Worm (Caenorhabditis elegans) whole organism, late embryonic: ENCODE results near the gene C33D9.13.

Experiments
- C08G9.2 ChIP-seq: sonication (generic microtip); optimal IDR thresholded peaks from 2 replicates; lab custom pipeline; 2016; ENCODE audit warnings: mild to moderate bottlenecking, missing genetic modification characterization, moderate library complexity, missing compliant biosample characterization
- ama-1 ChIP-seq: fragments of 150-350 bp; optimal IDR thresholded peaks from 2 replicates; lab custom pipeline; 2014
- ceh-18 ChIP-seq: sonication (generic microtip); optimal IDR thresholded peaks from 2 replicates; lab custom pipeline; 2016; ENCODE audit warnings: missing genetic modification characterization, missing compliant biosample characterization
- ceh-34 ChIP-seq: sonication (generic microtip); optimal IDR thresholded peaks from 2 replicates; lab custom pipeline; 2016; ENCODE audit warnings: mild to moderate bottlenecking, missing genetic modification characterization, missing compliant biosample characterization
- ceh-6 ChIP-seq: fragments of 200-800 bp; sonication (Bioruptor generic); optimal IDR thresholded peaks from 2 replicates; lab custom pipeline; 2018; ENCODE audit warnings: mild to moderate bottlenecking, missing genetic modification characterization, missing compliant biosample characterization
- dmd-4 ChIP-seq: sonication (generic microtip); optimal IDR thresholded peaks from 2 replicates; lab custom pipeline; 2016; ENCODE audit warnings: borderline replicate concordance, missing genetic modification characterization, missing compliant biosample characterization
- eyg-1 ChIP-seq: sonication (generic microtip); optimal IDR thresholded peaks from 2 replicates; lab custom pipeline; 2016; ENCODE audit warnings: missing genotype, missing genetic modification characterization, missing compliant biosample characterization
- fax-1 ChIP-seq: sonication (generic microtip); optimal IDR thresholded peaks from 2 replicates; lab custom pipeline; 2016; ENCODE audit warnings: missing genotype, missing genetic modification characterization, missing compliant biosample characterization
- nhr-232 ChIP-seq: sonication (generic microtip); optimal IDR thresholded peaks from 2 replicates; lab custom pipeline; 2016; ENCODE audit warnings: missing genetic modification characterization, missing compliant biosample characterization
- pha-4 ChIP-seq: fragments of 150-350 bp; optimal IDR thresholded peaks from 2 replicates; lab custom pipeline; 2018; ENCODE audit warnings: missing biosample characterization, missing genetic modification reagents, missing genetic modification characterization
- sox-2 ChIP-seq: fragments of 200-800 bp; sonication (Bioruptor generic); IDR thresholded peaks from 2 replicates; pipeline ENCODE4 v1.3.6; 2022; ENCODE audit warnings: missing genetic modification reagents, missing genetic modification characterization, missing compliant biosample characterization
- tbx-2 ChIP-seq: sonication (generic microtip); optimal IDR thresholded peaks from 2 replicates; lab custom pipeline; 2016; ENCODE audit warnings: missing genetic modification characterization, missing compliant biosample characterization
- ttx-3 ChIP-seq: sonication (generic microtip); optimal IDR thresholded peaks from 2 replicates; lab custom pipeline; 2016; ENCODE audit warnings: missing genetic modification reagents, missing genetic modification characterization, missing compliant biosample characterization

ce11 chrIV:8794895-8795665 is 10.0 kb upstream of the C33D9.13 start:
- no peak for TF ChIP-seq sox-2 (GFP tag; lab: Robert Waterston, UW)
- TF ChIP-seq fax-1, result no peak
- peak; percentile 30 for TF ChIP-seq ceh-18 (tag; lab: Kevin White, UChicago)
- TF ChIP-seq ceh-6 (GFP tag; lab: Kevin White, UChicago), result no peak
- TF ChIP-seq dmd-4, result no peak
- TF ChIP-seq ttx-3 (tag; lab: Kevin White, UChicago), result no peak
- TF ChIP-seq tbx-2 (tag; lab: Kevin White, UChicago), result no peak
- no peak for TF ChIP-seq C08G9.2
- TF ChIP-seq ama-1 (lab: Kevin White, UChicago), result no peak
- TF ChIP-seq ceh-34 (tag; lab: Kevin White, UChicago), result no peak
- no peak for TF ChIP-seq pha-4 (tag; lab: Kevin White, UChicago)
- TF ChIP-seq nhr-232 (tag; lab: Kevin White, UChicago), result no peak
- no peak for TF ChIP-seq eyg-1 (tag; lab: Kevin White, UChicago)
